Worm (Caenorhabditis elegans) whole organism, young adult: Measurements from ENCODE around the gene F59B10.2.

Experiments
- B0035.1 ChIP-seq: sonication (generic microtip); optimal IDR thresholded peaks from 2 replicates; lab custom pipeline; 2016; ENCODE audit warnings: missing genetic modification characterization, mild to moderate bottlenecking, missing compliant biosample characterization, missing genotype, missing genetic modification reagents
- C06A6.2 ChIP-seq: fragments of 200-800 bp; sonication (Bioruptor generic); conservative IDR thresholded peaks from 2 replicates; pipeline ENCODE4 v1.3.6; 2022; ENCODE audit warnings: missing genetic modification characterization, missing compliant biosample characterization
- F22D6.2 ChIP-seq: sonication (generic microtip); optimal IDR thresholded peaks from 2 replicates; lab custom pipeline; 2016; ENCODE audit warnings: mild to moderate bottlenecking, missing genetic modification characterization, missing compliant biosample characterization
- F33H1.4 ChIP-seq: fragments of 200-800 bp; sonication (Bioruptor generic); IDR thresholded peaks from 2 replicates; pipeline ENCODE4 v1.3.6; 2022; ENCODE audit warnings: missing genetic modification reagents, missing genetic modification characterization, missing compliant biosample characterization
- F49E8.2 ChIP-seq: sonication (generic microtip); optimal IDR thresholded peaks from 3 replicates; lab custom pipeline; 2017; ENCODE audit warnings: missing genetic modification characterization, mild to moderate bottlenecking, missing compliant biosample characterization, antibody characterized with exemption, moderate library complexity; ENCODE audit not compliant: insufficient read depth
- K12H6.12 ChIP-seq: fragments of 200-800 bp; sonication (Bioruptor generic); optimal IDR thresholded peaks from 2 replicates; lab custom pipeline; 2018; ENCODE audit warnings: mild to moderate bottlenecking, missing genetic modification characterization, missing compliant biosample characterization
- T07F8.4 ChIP-seq: sonication (generic microtip); optimal IDR thresholded peaks from 2 replicates; lab custom pipeline; 2016; ENCODE audit warnings: mild to moderate bottlenecking, missing genetic modification characterization, moderate library complexity, missing compliant biosample characterization
- Y53G8AR.9 ChIP-seq: fragments of 200-800 bp; sonication (Bioruptor generic); conservative IDR thresholded peaks from 2 replicates; pipeline ENCODE4 v1.3.6; 2022; ENCODE audit warnings: missing genetic modification reagents, missing genetic modification characterization, missing compliant biosample characterization
- Y79H2A.3 ChIP-seq: fragments of 200-800 bp; sonication (Bioruptor generic); conservative IDR thresholded peaks from 2 replicates; pipeline ENCODE4 v1.3.6; 2022; ENCODE audit warnings: missing genetic modification reagents, missing genetic modification characterization, missing compliant biosample characterization
- ZK185.1 ChIP-seq: sonication (generic microtip); optimal IDR thresholded peaks from 2 replicates; lab custom pipeline; 2016; ENCODE audit warnings: mild to moderate bottlenecking, missing genetic modification characterization, missing compliant biosample characterization; ENCODE audit not compliant: poor library complexity, severe bottlenecking
- aptf-3 ChIP-seq: fragments of 200-800 bp; sonication (Bioruptor generic); IDR thresholded peaks from 2 replicates; pipeline ENCODE4 v1.3.6; 2022; ENCODE audit warnings: missing genetic modification characterization, missing compliant biosample characterization
- bed-1 ChIP-seq: fragments of 200-800 bp; sonication (Bioruptor generic); IDR thresholded peaks from 2 replicates; pipeline ENCODE4 v1.3.6; 2022; ENCODE audit warnings: missing genetic modification reagents, missing genetic modification characterization, missing compliant biosample characterization
- cebp-1 ChIP-seq, 2 experiments: fragments of 200-800 bp in 1 of 2; sonication (Bioruptor generic) in 1 of 2; sonication (generic microtip) in 1 of 2; IDR thresholded peaks in 1 of 2; optimal IDR thresholded peaks in 1 of 2; 2 replicates each; pipeline versions ENCODE4 v1.3.6 to Lab custom; 2017 to 2022; ENCODE audit warnings: missing compliant biosample characterization in 2 of 2, missing genetic modification characterization in 2 of 2, mild to moderate bottlenecking in 1 of 2, missing genetic modification reagents in 1 of 2, moderate library complexity in 1 of 2
- ceh-40 ChIP-seq: fragments of 200-800 bp; sonication (Bioruptor generic); IDR thresholded peaks from 2 replicates; pipeline ENCODE4 v1.3.6; 2022; ENCODE audit warnings: missing genetic modification characterization, missing compliant biosample characterization
- ceh-79 ChIP-seq: sonication (generic microtip); optimal IDR thresholded peaks from 2 replicates; lab custom pipeline; 2017; ENCODE audit warnings: mild to moderate bottlenecking, missing genetic modification characterization, missing compliant biosample characterization
- dox-1 ChIP-seq: fragments of 200-800 bp; sonication (Bioruptor generic); IDR thresholded peaks from 2 replicates; pipeline ENCODE4 v1.3.6; 2022; ENCODE audit warnings: missing genetic modification reagents, missing genetic modification characterization, missing compliant biosample characterization
- dpff-1 ChIP-seq: sonication (generic microtip); optimal IDR thresholded peaks from 2 replicates; lab custom pipeline; 2017; ENCODE audit warnings: mild to moderate bottlenecking, missing genetic modification characterization, missing compliant biosample characterization
- ets-4 ChIP-seq: fragments of 200-800 bp; sonication (Bioruptor generic); optimal IDR thresholded peaks from 2 replicates; lab custom pipeline; 2018; ENCODE audit warnings: mild to moderate bottlenecking, missing genetic modification characterization, missing compliant biosample characterization
- hlh-12 ChIP-seq: sonication (generic microtip); optimal IDR thresholded peaks from 2 replicates; lab custom pipeline; 2016; ENCODE audit warnings: missing genetic modification characterization, missing compliant biosample characterization
- hlh-26 ChIP-seq: fragments of 200-800 bp; sonication (Bioruptor generic); conservative IDR thresholded peaks from 2 replicates; pipeline ENCODE4 v1.3.6; 2022; ENCODE audit warnings: missing genetic modification reagents, missing genetic modification characterization, missing compliant biosample characterization
- hmg-1.2 ChIP-seq: fragments of 200-800 bp; sonication (Bioruptor generic); IDR thresholded peaks from 2 replicates; pipeline ENCODE4 v1.3.6; 2022; ENCODE audit warnings: missing genetic modification reagents, missing genetic modification characterization, missing compliant biosample characterization
- let-526 ChIP-seq: fragments of 200-800 bp; sonication (Bioruptor generic); IDR thresholded peaks from 2 replicates; pipeline ENCODE4 v1.3.6; 2022; ENCODE audit warnings: missing genetic modification reagents, missing genetic modification characterization, missing compliant biosample characterization
- lin-35 ChIP-seq, 3 experiments: fragments of 150-350 bp in 2 of 3; sonication (generic microtip) in 1 of 3; optimal IDR thresholded peaks; 2 replicates each; lab custom pipeline; 2014 to 2018; ENCODE audit warnings: missing biosample characterization in 3 of 3, missing genetic modification characterization in 3 of 3, missing genetic modification reagents in 3 of 3
- lin-54 ChIP-seq: fragments of 200-800 bp; sonication (Bioruptor generic); optimal IDR thresholded peaks from 2 replicates; lab custom pipeline; 2018; ENCODE audit warnings: mild to moderate bottlenecking, missing genetic modification characterization, missing compliant biosample characterization
- lir-1 ChIP-seq: fragments of 200-800 bp; sonication (Bioruptor generic); conservative IDR thresholded peaks from 2 replicates; pipeline ENCODE4 v1.3.6; 2022; ENCODE audit warnings: missing genetic modification reagents, missing genetic modification characterization, missing compliant biosample characterization
- lsl-1 ChIP-seq: fragments of 200-800 bp; sonication (Bioruptor generic); optimal IDR thresholded peaks from 2 replicates; lab custom pipeline; 2018; ENCODE audit warnings: mild to moderate bottlenecking, missing genetic modification characterization, moderate library complexity, missing compliant biosample characterization
- madf-3 ChIP-seq: fragments of 200-800 bp; sonication (Bioruptor generic); IDR thresholded peaks from 2 replicates; pipeline ENCODE4 v1.3.6; 2022; ENCODE audit warnings: missing genetic modification reagents, missing genetic modification characterization, missing compliant biosample characterization
- madf-8 ChIP-seq: fragments of 200-800 bp; sonication (Bioruptor generic); conservative IDR thresholded peaks from 2 replicates; pipeline ENCODE4 v1.3.6; 2022; ENCODE audit warnings: missing genetic modification reagents, missing genetic modification characterization, missing compliant biosample characterization
- mcd-1 ChIP-seq: fragments of 200-800 bp; sonication (Bioruptor generic); IDR thresholded peaks from 2 replicates; pipeline ENCODE4 v1.3.6; 2022; ENCODE audit warnings: missing genetic modification reagents, missing genetic modification characterization, missing compliant biosample characterization
- nfyb-1 ChIP-seq: fragments of 200-800 bp; sonication (Bioruptor generic); IDR thresholded peaks from 2 replicates; pipeline ENCODE4 v1.3.6; 2022; ENCODE audit warnings: missing genetic modification reagents, missing genetic modification characterization, missing compliant biosample characterization
- nhr-120 ChIP-seq: fragments of 200-800 bp; sonication (Bioruptor generic); IDR thresholded peaks from 2 replicates; pipeline ENCODE4 v1.3.6; 2022; ENCODE audit warnings: missing genetic modification characterization, missing compliant biosample characterization
- nhr-179 ChIP-seq: sonication (generic microtip); optimal IDR thresholded peaks from 2 replicates; lab custom pipeline; 2016; ENCODE audit warnings: mild to moderate bottlenecking, missing genetic modification characterization, missing compliant biosample characterization
- nhr-80 ChIP-seq: sonication (generic microtip); optimal IDR thresholded peaks from 2 replicates; lab custom pipeline; 2016; ENCODE audit warnings: missing genetic modification characterization, missing compliant biosample characterization
- rpc-1 ChIP-seq, 2 experiments: fragments of 150-350 bp in 1 of 2; sonication (generic microtip) in 1 of 2; optimal IDR thresholded peaks; 2 replicates each; lab custom pipeline; 2014 to 2018; ENCODE audit warnings: missing biosample characterization in 1 of 2, missing genetic modification characterization in 1 of 2, missing genetic modification reagents in 1 of 2, missing genotype in 1 of 2
- sea-2 ChIP-seq: fragments of 200-800 bp; sonication (Bioruptor generic); IDR thresholded peaks from 2 replicates; pipeline ENCODE4 v1.3.6; 2022; ENCODE audit warnings: missing genetic modification characterization, missing compliant biosample characterization
- snpc-1.3 ChIP-seq: sonication (generic microtip); optimal IDR thresholded peaks from 2 replicates; lab custom pipeline; 2017; ENCODE audit warnings: missing genetic modification characterization, mild to moderate bottlenecking, missing compliant biosample characterization, antibody characterized with exemption, moderate library complexity, missing genotype, missing genetic modification reagents; ENCODE audit not compliant: insufficient read depth
- snpc-4 ChIP-seq, 5 experiments: fragments of 150-350 bp in 1 of 5; sonication (generic microtip) in 4 of 5; optimal IDR thresholded peaks; 2 replicates each; lab custom pipeline; 2014 to 2018; ENCODE audit warnings: missing genetic modification characterization in 5 of 5, missing biosample characterization in 3 of 5, antibody characterized with exemption in 2 of 5, mild to moderate bottlenecking in 2 of 5, missing compliant biosample characterization in 2 of 5, missing genotype in 2 of 5, moderate library complexity in 2 of 5, missing genetic modification reagents in 1 of 5
- somi-1 ChIP-seq: fragments of 200-800 bp; sonication (Bioruptor generic); optimal IDR thresholded peaks from 2 replicates; lab custom pipeline; 2018; ENCODE audit warnings: mild to moderate bottlenecking, missing genetic modification characterization, missing compliant biosample characterization
- tlf-1 ChIP-seq: fragments of 200-800 bp; sonication (Bioruptor generic); optimal IDR thresholded peaks from 2 replicates; lab custom pipeline; 2018; ENCODE audit warnings: mild to moderate bottlenecking, missing genetic modification characterization, missing compliant biosample characterization
- zim-3 ChIP-seq: sonication (generic microtip); optimal IDR thresholded peaks from 2 replicates; lab custom pipeline; 2017; ENCODE audit warnings: mild to moderate bottlenecking, missing genetic modification characterization, moderate library complexity, missing compliant biosample characterization
- ztf-18 ChIP-seq: sonication (generic microtip); optimal IDR thresholded peaks from 2 replicates; lab custom pipeline; 2016; ENCODE audit warnings: missing genotype, mild to moderate bottlenecking, missing genetic modification characterization, missing compliant biosample characterization
- ztf-28 ChIP-seq: fragments of 200-800 bp; sonication (Bioruptor generic); IDR thresholded peaks from 2 replicates; pipeline ENCODE4 v1.3.6; 2022; ENCODE audit warnings: missing genetic modification reagents, missing genetic modification characterization, missing compliant biosample characterization
- ztf-3 ChIP-seq: fragments of 200-800 bp; sonication (Bioruptor generic); optimal IDR thresholded peaks from 2 replicates; lab custom pipeline; 2018; ENCODE audit warnings: mild to moderate bottlenecking, missing genetic modification characterization, missing compliant biosample characterization

Gene F59B10.2

DNA sequence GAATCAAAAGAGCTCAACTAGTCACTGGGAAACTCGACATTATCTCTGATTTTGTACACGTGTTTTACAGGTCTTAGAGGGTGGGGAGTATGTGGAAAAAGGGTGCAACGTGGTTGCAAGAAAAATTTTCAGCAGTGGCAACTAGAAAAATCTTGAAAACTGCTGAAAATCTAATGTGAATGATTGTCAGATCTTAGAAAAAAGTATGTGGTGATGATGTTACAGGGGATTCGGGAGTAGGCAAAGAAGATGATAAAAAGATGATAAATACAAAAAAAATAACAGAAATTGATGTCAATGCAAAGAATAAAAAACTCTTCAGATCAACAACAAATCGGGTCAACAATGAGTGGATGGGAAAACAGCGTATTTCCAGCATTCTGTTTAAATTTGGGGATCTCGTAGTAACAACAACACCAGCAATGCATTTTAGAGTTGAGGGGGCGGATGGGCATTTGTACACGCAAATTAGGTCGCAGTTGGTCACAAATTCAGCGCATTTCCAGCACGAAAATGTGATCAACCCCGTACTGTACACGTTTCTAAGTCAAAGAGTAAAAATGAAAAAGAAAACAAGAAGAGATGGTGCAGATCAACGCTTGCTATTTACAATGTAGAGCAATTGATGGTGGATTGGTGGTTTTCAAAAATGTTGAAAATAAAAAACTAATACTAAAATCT is 34.0 kb upstream of the F59B10.2 start (continued):
- TF ChIP-seq hlh-26 (0 out of 2 replicates have a peak, but pooled peaks have one; percentile 58), ztf-18 (no peak), snpc-4 (GFP tag; optimal IDR thresholded peaks at IDR 0.05; lab: Kevin White, UChicago) (no peak), snpc-4 (tag; optimal IDR thresholded peaks at IDR 0.05; lab: Kevin White, UChicago) (peak in 1 of 4 experiments; percentile 2), mcd-1 (no peak), T07F8.4 (no peak), nhr-120 (GFP tag; lab: Robert Waterston, UW) (no peak), ztf-28 (peak; percentile 40; the same call in 1 of the 2 replicates), F33H1.4 (GFP tag; lab: Robert Waterston, UW) (no peak), tlf-1 (GFP tag; lab: Kevin White, UChicago) (no peak), ceh-40 (no peak), bed-1 (GFP tag; lab: Robert Waterston, UW) (peak; percentile 14; the same call in 1 of the 2 replicates), lir-1 (no peak), zim-3 (tag; lab: Kevin White, UChicago) (peak; percentile 66), lin-35 (GFP tag; optimal IDR thresholded peaks at IDR 0.05; lab: Kevin White, UChicago) (peak in 1 of 3 experiments; percentile 23), ceh-79 (tag; lab: Kevin White, UChicago) (no peak), hlh-12 (tag; lab: Kevin White, UChicago) (no peak), Y53G8AR.9 (GFP tag; lab: Robert Waterston, UW) (no peak), B0035.1 (tag; lab: Kevin White, UChicago) (no peak), hmg-1.2 (GFP tag; lab: Robert Waterston, UW) (peak; percentile 40), K12H6.12 (tag; lab: Kevin White, UChicago) (peak; percentile 47), snpc-1.3 (tag; lab: Kevin White, UChicago) (peak; percentile 25), sea-2 (peak; percentile 54; the same call in 1 of the 2 replicates), ZK185.1 (peak; percentile 36), lsl-1 (GFP tag; lab: Kevin White, UChicago) (peak; percentile 18), lin-54 (GFP tag; lab: Kevin White, UChicago) (no peak), rpc-1 (optimal IDR thresholded peaks at IDR 0.05; lab: Kevin White, UChicago) (no peak), rpc-1 (tag; optimal IDR thresholded peaks at IDR 0.05; lab: Kevin White, UChicago) (no peak)

DNA sequence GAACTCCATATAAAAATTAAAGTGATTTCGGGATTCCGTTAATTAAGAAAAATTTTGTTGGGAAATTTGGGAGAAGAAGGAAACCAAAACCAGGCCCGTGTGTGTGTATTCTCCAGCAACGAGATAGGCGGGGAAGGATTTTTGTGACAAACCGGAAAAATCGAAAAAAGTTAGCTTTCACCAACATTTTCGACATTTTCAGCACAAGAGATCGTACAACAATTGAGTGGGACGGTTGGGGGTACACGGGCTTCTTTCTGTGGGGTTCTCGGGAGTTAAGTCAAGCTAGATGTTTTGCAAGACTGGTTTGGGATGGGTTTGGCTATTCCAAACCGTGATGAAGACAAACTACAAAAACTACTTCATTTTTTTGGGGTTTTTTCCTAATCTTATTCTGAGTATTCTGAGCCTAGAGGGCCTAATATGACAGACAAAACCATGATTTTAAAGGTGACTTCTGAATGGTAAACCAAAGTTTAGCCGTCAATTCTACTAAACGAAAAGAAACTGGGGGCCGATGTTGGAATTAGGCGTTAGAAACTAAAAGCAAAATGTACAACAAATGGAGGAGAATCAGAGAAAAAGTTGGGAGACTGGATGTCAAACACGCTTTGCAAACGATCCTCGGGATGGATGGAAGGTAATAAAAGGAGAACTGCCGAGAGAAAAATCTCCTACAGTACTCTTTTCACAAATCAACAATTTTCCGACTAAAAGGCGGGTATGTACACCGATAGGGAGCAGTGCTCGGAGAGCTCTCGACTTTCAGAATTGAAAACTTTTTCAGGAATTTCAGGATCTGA is 33.2 kb upstream of the F59B10.2 start:
- TF ChIP-seq Y79H2A.3 (GFP tag; lab: Robert Waterston, UW), result no peak
- no peak for TF ChIP-seq F22D6.2 (tag; lab: Kevin White, UChicago)
- TF ChIP-seq nhr-179 (tag; lab: Kevin White, UChicago), result no peak
- TF ChIP-seq dpff-1, result no peak
- TF ChIP-seq cebp-1 (GFP tag; IDR thresholded peaks at IDR 0.05; lab: Robert Waterston, UW), result no peak
- TF ChIP-seq cebp-1 (tag; optimal IDR thresholded peaks at IDR 0.05; lab: Kevin White, UChicago), result peak; percentile 67
- no peak for TF ChIP-seq ztf-18
- TF ChIP-seq dox-1 (GFP tag; lab: Robert Waterston, UW), result peak; percentile 13; the same call in 1 of the 2 replicates
- no peak for TF ChIP-seq let-526 (GFP tag; lab: Robert Waterston, UW)
- peak in 2 of 3 experiments; percentile 10 to 11 for TF ChIP-seq lin-35 (GFP tag; optimal IDR thresholded peaks at IDR 0.05; lab: Kevin White, UChicago)
- peak; percentile 75 for TF ChIP-seq nfyb-1
- TF ChIP-seq madf-8 (GFP tag; lab: Robert Waterston, UW), result no peak
- TF ChIP-seq aptf-3 (GFP tag; lab: Robert Waterston, UW), result no peak
- TF ChIP-seq somi-1 (GFP tag; lab: Kevin White, UChicago), result peak; percentile 32
- TF ChIP-seq sea-2, result peak; percentile 72; the same call in 1 of the 2 replicates
- TF ChIP-seq nhr-80 (tag; lab: Kevin White, UChicago), result no peak
- TF ChIP-seq madf-3, result peak; percentile 18; the same call in 1 of the 2 replicates
- TF ChIP-seq F49E8.2, result no peak
- no peak for TF ChIP-seq ztf-3 (GFP tag; lab: Kevin White, UChicago)
- no peak for TF ChIP-seq ets-4
- TF ChIP-seq C06A6.2 (GFP tag; lab: Robert Waterston, UW), result no peak; the same call in none of the 2 replicates
- TF ChIP-seq lin-54 (GFP tag; lab: Kevin White, UChicago), result peak; percentile 4
